Fruit fly (Drosophila melanogaster) whole organism, embryonic: ENCODE results near the gene CG42307.
A peak's percentile ranks its signal among the peaks of the same experiment; 100 is the strongest.

Source experiments
- Abd-B ChIP-seq: fragments of 200-800 bp; sonication (Bioruptor generic); optimal IDR thresholded peaks from 2 replicates; lab custom pipeline; 2018; ENCODE audit warnings: missing biosample characterization, mild to moderate bottlenecking, missing genetic modification characterization, moderate library complexity
- Atf-2 ChIP-seq: fragments of 200-800 bp; sonication (Bioruptor generic); optimal IDR thresholded peaks from 2 replicates; lab custom pipeline; 2016; ENCODE audit warnings: missing biosample characterization, missing genetic modification characterization
- Blimp-1 ChIP-seq: fragments of 200-800 bp; sonication (Bioruptor generic); optimal IDR thresholded peaks from 3 replicates; lab custom pipeline; 2018; ENCODE audit warnings: missing biosample characterization, missing genetic modification characterization, mild to moderate bottlenecking, moderate library complexity, missing genetic modification reagents
- CG1024 ChIP-seq: fragments of 200-800 bp; sonication (Bioruptor generic); IDR thresholded peaks from 2 replicates; pipeline ENCODE4 v1.3.6; 2022; ENCODE audit warnings: missing biosample characterization, missing genetic modification characterization
- CG10431 ChIP-seq: fragments of 200-800 bp; sonication (Bioruptor generic); optimal IDR thresholded peaks from 3 replicates; lab custom pipeline; 2018; ENCODE audit warnings: missing biosample characterization, mild to moderate bottlenecking, missing genetic modification characterization
- CG10565 ChIP-seq: fragments of 200-800 bp; sonication (Bioruptor generic); optimal IDR thresholded peaks from 3 replicates; lab custom pipeline; 2016; ENCODE audit warnings: missing biosample characterization, mild to moderate bottlenecking, missing genetic modification characterization
- CG11560 ChIP-seq: fragments of 200-800 bp; sonication (Bioruptor generic); IDR thresholded peaks from 3 replicates; pipeline ENCODE4 v1.3.6; 2022; ENCODE audit warnings: missing biosample characterization, missing genetic modification characterization
- CG11696 ChIP-seq: fragments of 200-800 bp; sonication (Bioruptor generic); IDR thresholded peaks from 2 replicates; pipeline ENCODE4 v1.3.6; 2022; ENCODE audit warnings: missing biosample characterization, missing genetic modification characterization
- CG15269 ChIP-seq: fragments of 200-800 bp; sonication (Bioruptor generic); optimal IDR thresholded peaks from 2 replicates; lab custom pipeline; 2018; ENCODE audit warnings: missing biosample characterization, mild to moderate bottlenecking, missing genetic modification characterization, moderate library complexity
- CG15479 ChIP-seq: fragments of 200-800 bp; sonication (Bioruptor generic); optimal IDR thresholded peaks from 3 replicates; lab custom pipeline; 2019; ENCODE audit warnings: missing biosample characterization, mild to moderate bottlenecking, missing genetic modification characterization, moderate library complexity
- CG15514 ChIP-seq: fragments of 200-800 bp; sonication (Bioruptor generic); optimal IDR thresholded peaks from 3 replicates; lab custom pipeline; 2017; ENCODE audit warnings: missing biosample characterization, missing genetic modification characterization, mild to moderate bottlenecking, moderate library complexity, missing genetic modification reagents
- CG17612 ChIP-seq: fragments of 200-800 bp; sonication (Bioruptor generic); IDR thresholded peaks from 2 replicates; pipeline ENCODE4 v1.3.6; 2022; ENCODE audit warnings: missing biosample characterization, missing genetic modification characterization
- CG1792 ChIP-seq: fragments of 200-800 bp; sonication (Bioruptor generic); optimal IDR thresholded peaks from 2 replicates; lab custom pipeline; 2016; ENCODE audit warnings: missing biosample characterization, missing genetic modification characterization
- CG18764 ChIP-seq: fragments of 200-800 bp; sonication (Bioruptor generic); optimal IDR thresholded peaks from 3 replicates; lab custom pipeline; 2016; ENCODE audit warnings: missing biosample characterization, missing genetic modification characterization
- CG2889 ChIP-seq: fragments of 200-800 bp; sonication (Bioruptor generic); IDR thresholded peaks from 3 replicates; pipeline ENCODE4 v1.3.6; 2022; ENCODE audit warnings: missing biosample characterization, missing genetic modification characterization
- CG31365 ChIP-seq: fragments of 200-800 bp; sonication (Bioruptor generic); optimal IDR thresholded peaks from 2 replicates; lab custom pipeline; 2018; ENCODE audit warnings: missing biosample characterization, mild to moderate bottlenecking, missing genetic modification characterization
- CG32772 ChIP-seq: fragments of 200-800 bp; sonication (Bioruptor generic); IDR thresholded peaks from 2 replicates; pipeline ENCODE4 v1.3.6; 2022; ENCODE audit warnings: missing biosample characterization, missing genetic modification characterization
- CG5245 ChIP-seq: fragments of 200-800 bp; sonication (Bioruptor generic); optimal IDR thresholded peaks from 3 replicates; lab custom pipeline; 2016; ENCODE audit warnings: missing biosample characterization, missing genetic modification characterization
- CG6813 ChIP-seq: fragments of 200-800 bp; sonication (Bioruptor generic); optimal IDR thresholded peaks from 2 replicates; lab custom pipeline; 2017; ENCODE audit warnings: missing biosample characterization, missing genetic modification characterization, mild to moderate bottlenecking, moderate library complexity, missing genetic modification reagents
- CG7357 ChIP-seq: fragments of 200-800 bp; sonication (Bioruptor generic); IDR thresholded peaks from 3 replicates; pipeline ENCODE4 v1.3.6; 2022; ENCODE audit warnings: missing biosample characterization, missing genetic modification characterization
- CG9876 ChIP-seq: fragments of 200-800 bp; sonication (Bioruptor generic); optimal IDR thresholded peaks from 2 replicates; lab custom pipeline; 2016; ENCODE audit warnings: missing biosample characterization, missing genetic modification characterization
- Elba2 ChIP-seq: fragments of 200-800 bp; sonication (Bioruptor generic); optimal IDR thresholded peaks from 3 replicates; lab custom pipeline; 2016; ENCODE audit warnings: missing biosample characterization, missing genetic modification characterization
- Fer1 ChIP-seq: fragments of 200-800 bp; sonication (Bioruptor generic); optimal IDR thresholded peaks from 2 replicates; lab custom pipeline; 2017; ENCODE audit warnings: missing biosample characterization, mild to moderate bottlenecking, missing genetic modification characterization
- Hmx ChIP-seq: fragments of 200-800 bp; sonication (Bioruptor generic); optimal IDR thresholded peaks from 2 replicates; lab custom pipeline; 2016; ENCODE audit warnings: missing biosample characterization, missing genetic modification characterization
- MBD-R2 ChIP-seq: fragments of 200-800 bp; sonication (Bioruptor generic); IDR thresholded peaks from 2 replicates; pipeline ENCODE4 v1.3.6; 2022; ENCODE audit warnings: missing biosample characterization, missing genetic modification characterization
- Nf-YA ChIP-seq: fragments of 200-800 bp; sonication (Bioruptor generic); IDR thresholded peaks from 2 replicates; pipeline ENCODE4 v1.3.6; 2022; ENCODE audit warnings: missing biosample characterization, missing genetic modification characterization
- Oli ChIP-seq: fragments of 200-800 bp; sonication (Bioruptor generic); optimal IDR thresholded peaks from 2 replicates; lab custom pipeline; 2018; ENCODE audit warnings: missing biosample characterization, mild to moderate bottlenecking, missing genetic modification characterization, moderate library complexity
- Opbp ChIP-seq: fragments of 200-800 bp; sonication (Bioruptor generic); IDR thresholded peaks from 3 replicates; pipeline ENCODE4 v1.3.6; 2022; ENCODE audit warnings: missing biosample characterization, missing genetic modification characterization; ENCODE audit not compliant: partially characterized antibody
- ab ChIP-seq: fragments of 200-800 bp; sonication (Bioruptor generic); optimal IDR thresholded peaks from 2 replicates; lab custom pipeline; 2016; ENCODE audit warnings: missing biosample characterization, missing genetic modification characterization
- bigmax ChIP-seq: fragments of 200-800 bp; sonication (Bioruptor generic); optimal IDR thresholded peaks from 2 replicates; lab custom pipeline; 2018; ENCODE audit warnings: missing biosample characterization, mild to moderate bottlenecking, missing genetic modification characterization
- cas ChIP-seq: fragments of 200-800 bp; sonication (Bioruptor generic); IDR thresholded peaks from 2 replicates; pipeline ENCODE4 v1.3.6; 2022; ENCODE audit warnings: missing biosample characterization, missing genetic modification characterization
- chif ChIP-seq, 2 experiments: fragments of 200-800 bp; sonication (Bioruptor generic); optimal IDR thresholded peaks; 3 replicates each; lab custom pipeline; 2016; ENCODE audit warnings: missing biosample characterization in 2 of 2, missing genetic modification characterization in 2 of 2
- croc ChIP-seq: fragments of 200-800 bp; sonication (Bioruptor generic); conservative IDR thresholded peaks from 3 replicates; pipeline ENCODE4 v1.3.6; 2022; ENCODE audit warnings: missing biosample characterization, missing genetic modification characterization
- disco-r ChIP-seq: fragments of 200-800 bp; sonication (Bioruptor generic); optimal IDR thresholded peaks from 2 replicates; lab custom pipeline; 2016; ENCODE audit warnings: missing biosample characterization, missing genetic modification characterization
- dmrt11E ChIP-seq: fragments of 200-800 bp; sonication (Bioruptor generic); optimal IDR thresholded peaks from 3 replicates; lab custom pipeline; 2018; ENCODE audit warnings: missing biosample characterization, mild to moderate bottlenecking, missing genetic modification characterization, moderate library complexity
- fd64A ChIP-seq: fragments of 200-800 bp; sonication (Bioruptor generic); optimal IDR thresholded peaks from 3 replicates; lab custom pipeline; 2018; ENCODE audit warnings: missing biosample characterization, mild to moderate bottlenecking, missing genetic modification characterization
- gsb-n ChIP-seq: fragments of 200-800 bp; sonication (Bioruptor generic); optimal IDR thresholded peaks from 3 replicates; lab custom pipeline; 2018; ENCODE audit warnings: missing biosample characterization, mild to moderate bottlenecking, missing genetic modification characterization
- nmo ChIP-seq: fragments of 200-800 bp; sonication (Bioruptor generic); optimal IDR thresholded peaks from 2 replicates; lab custom pipeline; 2018; ENCODE audit warnings: missing biosample characterization, mild to moderate bottlenecking, missing genetic modification characterization, moderate library complexity
- pb ChIP-seq: fragments of 200-800 bp; sonication (Bioruptor generic); optimal IDR thresholded peaks from 3 replicates; lab custom pipeline; 2016; ENCODE audit warnings: missing biosample characterization, missing genetic modification characterization
- peb ChIP-seq: fragments of 200-800 bp; sonication (Bioruptor generic); IDR thresholded peaks from 2 replicates; pipeline ENCODE4 v1.3.6; 2022; ENCODE audit warnings: missing biosample characterization, missing genetic modification characterization
- phol ChIP-seq: fragments of 200-800 bp; sonication (Bioruptor generic); optimal IDR thresholded peaks from 3 replicates; lab custom pipeline; 2018; ENCODE audit warnings: missing biosample characterization, mild to moderate bottlenecking, missing genetic modification characterization, moderate library complexity
- repo ChIP-seq: fragments of 200-800 bp; sonication (Bioruptor generic); optimal IDR thresholded peaks from 2 replicates; lab custom pipeline; 2016; ENCODE audit warnings: missing biosample characterization, missing genetic modification characterization
- rib ChIP-seq: fragments of 200-800 bp; sonication (Bioruptor generic); IDR thresholded peaks from 2 replicates; pipeline ENCODE4 v1.3.6; 2022; ENCODE audit warnings: missing biosample characterization, missing genetic modification characterization
- row ChIP-seq: fragments of 200-800 bp; sonication (Bioruptor generic); IDR thresholded peaks from 3 replicates; pipeline ENCODE4 v1.3.6; 2022; ENCODE audit warnings: missing biosample characterization, missing genetic modification characterization
- sob ChIP-seq: fragments of 200-800 bp; sonication (Bioruptor generic); IDR thresholded peaks from 2 replicates; pipeline ENCODE4 v1.3.6; 2022; ENCODE audit warnings: missing biosample characterization, missing genetic modification characterization
- ssp ChIP-seq: fragments of 200-800 bp; sonication (Bioruptor generic); IDR thresholded peaks from 2 replicates; pipeline ENCODE4 v1.3.6; 2022; ENCODE audit warnings: missing biosample characterization, missing genetic modification characterization
- sug ChIP-seq: fragments of 200-800 bp; optimal IDR thresholded peaks from 2 replicates; lab custom pipeline; 2019; ENCODE audit warnings: missing biosample characterization, mild to moderate bottlenecking, missing genetic modification characterization, moderate library complexity
- tna ChIP-seq: fragments of 200-800 bp; sonication (Bioruptor generic); IDR thresholded peaks from 2 replicates; pipeline ENCODE4 v1.3.6; 2022; ENCODE audit warnings: missing biosample characterization, missing genetic modification characterization; ENCODE audit not compliant: partially characterized antibody
- ttk ChIP-seq: fragments of 200-800 bp; sonication (Bioruptor generic); IDR thresholded peaks from 2 replicates; pipeline ENCODE4 v2.1.2; 2022; ENCODE audit warnings: missing biosample characterization, missing genetic modification characterization
- zen2 ChIP-seq: fragments of 200-800 bp; sonication (Bioruptor generic); IDR thresholded peaks from 3 replicates; pipeline ENCODE4 v1.3.6; 2022; ENCODE audit warnings: missing biosample characterization, missing genetic modification characterization; ENCODE audit not compliant: partially characterized antibody
- zfh1 ChIP-seq: fragments of 200-800 bp; sonication (Bioruptor generic); IDR thresholded peaks from 3 replicates; pipeline ENCODE4 v1.3.6; 2022; ENCODE audit warnings: missing biosample characterization, missing genetic modification characterization

Gene CG42307

dm6 chr3L:7323348-7323747 is 5.6 kb upstream of the CG42307 start, which contains the start of the genes RhoGEF4 and Rint1 (continued):
- TF ChIP-seq Oli (tag; lab: Kevin White, UChicago), result peak; percentile 56
- TF ChIP-seq Blimp-1 (GFP tag; lab: Kevin White, UChicago), result peak; percentile 52
- no peak for TF ChIP-seq pb (GFP tag; lab: Kevin White, UChicago)
- peak; percentile 15 for TF ChIP-seq repo (GFP tag; lab: Kevin White, UChicago)
- no peak for TF ChIP-seq CG6813 (GFP tag; lab: Kevin White, UChicago)
- no peak for TF ChIP-seq Atf-2 (GFP tag; lab: Kevin White, UChicago)
- TF ChIP-seq CG11696 (GFP tag; lab: Robert Waterston, UW), result no peak
- 0 out of 3 replicates have a peak, but pooled peaks have one; percentile 44 for TF ChIP-seq CG11560 (tag; lab: Robert Waterston, UW)
- TF ChIP-seq cas (GFP tag; lab: Robert Waterston, UW), result 0 out of 2 replicates have a peak, but pooled peaks have one; percentile 55
- no peak for TF ChIP-seq CG31365 (tag; lab: Kevin White, UChicago)
- TF ChIP-seq tna (GFP tag; lab: Robert Waterston, UW), result no peak
- TF ChIP-seq CG15514 (GFP tag; lab: Kevin White, UChicago), result peak; percentile 52
- TF ChIP-seq ssp (GFP tag; lab: Robert Waterston, UW), result peak; percentile 68
- TF ChIP-seq CG1792, result no peak
- peak; percentile 60; the same call in 1 of the 2 replicates for TF ChIP-seq ttk (GFP tag; lab: Robert Waterston, UW)
- TF ChIP-seq zen2 (GFP tag; lab: Robert Waterston, UW), result no peak
- TF ChIP-seq Nf-YA (GFP tag; lab: Robert Waterston, UW), result no peak
- TF ChIP-seq ab (GFP tag; lab: Kevin White, UChicago), result peak; percentile 22
- peak; percentile 4 to 53 for TF ChIP-seq chif (GFP tag; optimal IDR thresholded peaks at IDR 0.05; lab: Kevin White, UChicago)
- peak; percentile 71 for TF ChIP-seq dmrt11E (tag; lab: Kevin White, UChicago)
- peak; percentile 73 for TF ChIP-seq CG32772
- no peak for TF ChIP-seq CG9876
- TF ChIP-seq row (GFP tag; lab: Robert Waterston, UW), result peak; percentile 97
- no peak for TF ChIP-seq gsb-n (tag; lab: Kevin White, UChicago)
- TF ChIP-seq sob (GFP tag; lab: Robert Waterston, UW), result peak; percentile 78
- TF ChIP-seq CG10431 (GFP tag; lab: Kevin White, UChicago), result no peak
- peak; percentile 73 for TF ChIP-seq sug (tag; lab: Kevin White, UChicago)
- no peak for TF ChIP-seq disco-r (GFP tag; lab: Kevin White, UChicago)
- TF ChIP-seq zfh1 (GFP tag; lab: Robert Waterston, UW), result peak; percentile 85
- TF ChIP-seq CG7357 (GFP tag; lab: Robert Waterston, UW), result peak; percentile 50; the same call in 1 of the 3 replicates
- TF ChIP-seq CG18764 (GFP tag; lab: Kevin White, UChicago), result peak; percentile 49
- no peak; the same call in 2 of the 3 replicates for TF ChIP-seq Opbp (GFP tag; lab: Robert Waterston, UW)
- TF ChIP-seq CG10565, result no peak
- TF ChIP-seq rib (GFP tag; lab: Robert Waterston, UW), result no peak
- TF ChIP-seq CG2889 (GFP tag; lab: Robert Waterston, UW), result 0 out of 3 replicates have a peak, but pooled peaks have one; percentile 12
- no peak for TF ChIP-seq fd64A
- TF ChIP-seq peb, result peak; percentile 64
- peak; percentile 61 for TF ChIP-seq Fer1 (GFP tag; lab: Kevin White, UChicago)
- TF ChIP-seq MBD-R2 (GFP tag; lab: Robert Waterston, UW), result peak; percentile 97
- TF ChIP-seq phol, result peak; percentile 81
- TF ChIP-seq Hmx (GFP tag; lab: Kevin White, UChicago), result no peak
- TF ChIP-seq CG1024 (GFP tag; lab: Robert Waterston, UW), result peak; percentile 55
- TF ChIP-seq CG15269 (tag; lab: Kevin White, UChicago), result no peak
- TF ChIP-seq Elba2 (GFP tag; lab: Kevin White, UChicago), result peak; percentile 70
- TF ChIP-seq bigmax (GFP tag; lab: Kevin White, UChicago), result no peak
- no peak for TF ChIP-seq CG15479 (GFP tag; lab: Kevin White, UChicago)
- TF ChIP-seq nmo (GFP tag; lab: Kevin White, UChicago), result peak; percentile 84
- TF ChIP-seq CG17612 (GFP tag; lab: Robert Waterston, UW), result peak; percentile 26; the same call in 1 of the 2 replicates
- TF ChIP-seq Abd-B (GFP tag; lab: Kevin White, UChicago), result peak; percentile 77
- TF ChIP-seq CG5245 (GFP tag; lab: Kevin White, UChicago), result no peak
- TF ChIP-seq croc (GFP tag; lab: Robert Waterston, UW), result peak; percentile 47; the same call in 1 of the 3 replicates
